Fruit fly (Drosophila melanogaster) whole organism, embryonic: ENCODE measurements around the gene CG2321.
A peak's percentile ranks its signal among the peaks of the same experiment; 100 is the strongest.

ENCODE experiments used
- Atf-2 ChIP-seq: fragments of 200-800 bp; sonication (Bioruptor generic); optimal IDR thresholded peaks from 2 replicates; lab custom pipeline; 2016; ENCODE audit warnings: missing biosample characterization, missing genetic modification characterization
- Bteb2 ChIP-seq: fragments of 200-800 bp; sonication (Bioruptor generic); optimal IDR thresholded peaks from 2 replicates; lab custom pipeline; 2016; ENCODE audit warnings: missing biosample characterization, missing genetic modification characterization
- CG10147 ChIP-seq: fragments of 200-800 bp; sonication (Bioruptor generic); optimal IDR thresholded peaks from 2 replicates; lab custom pipeline; 2019; ENCODE audit warnings: missing biosample characterization, mild to moderate bottlenecking, missing genetic modification characterization, moderate library complexity
- CG1603 ChIP-seq: fragments of 200-800 bp; sonication (Bioruptor generic); optimal IDR thresholded peaks from 2 replicates; lab custom pipeline; 2019; ENCODE audit warnings: missing biosample characterization, mild to moderate bottlenecking, missing genetic modification characterization, moderate library complexity
- CG16813 ChIP-seq: fragments of 200-800 bp; sonication (Bioruptor generic); IDR thresholded peaks from 3 replicates; pipeline ENCODE4 v1.3.6; 2022; ENCODE audit warnings: missing biosample characterization, missing genetic modification characterization; ENCODE audit not compliant: partially characterized antibody
- CG17359 ChIP-seq: fragments of 200-800 bp; sonication (Bioruptor generic); optimal IDR thresholded peaks from 3 replicates; lab custom pipeline; 2018; ENCODE audit warnings: missing biosample characterization, mild to moderate bottlenecking, missing genetic modification characterization, moderate library complexity
- CG17361 ChIP-seq: fragments of 200-800 bp; sonication (Bioruptor generic); IDR thresholded peaks from 3 replicates; pipeline ENCODE4 v1.3.6; 2022; ENCODE audit warnings: missing biosample characterization, missing genetic modification characterization
- CG18764 ChIP-seq: fragments of 200-800 bp; sonication (Bioruptor generic); optimal IDR thresholded peaks from 3 replicates; lab custom pipeline; 2016; ENCODE audit warnings: missing biosample characterization, missing genetic modification characterization
- CG2202 ChIP-seq: fragments of 200-800 bp; sonication (Bioruptor generic); optimal IDR thresholded peaks from 2 replicates; lab custom pipeline; 2018; ENCODE audit warnings: missing biosample characterization, mild to moderate bottlenecking, missing genetic modification characterization
- CG42726 ChIP-seq: fragments of 200-800 bp; sonication (Bioruptor generic); IDR thresholded peaks from 2 replicates; pipeline ENCODE4 v1.3.6; 2022; ENCODE audit warnings: missing biosample characterization, missing genetic modification characterization; ENCODE audit not compliant: partially characterized antibody
- CG4617 ChIP-seq: fragments of 200-800 bp; sonication (Bioruptor generic); optimal IDR thresholded peaks from 3 replicates; lab custom pipeline; 2016; ENCODE audit warnings: missing biosample characterization, missing genetic modification characterization, borderline replicate concordance
- CG5180 ChIP-seq: fragments of 200-800 bp; sonication (Bioruptor generic); optimal IDR thresholded peaks from 3 replicates; lab custom pipeline; 2017; ENCODE audit warnings: missing biosample characterization, missing genetic modification characterization, mild to moderate bottlenecking, moderate library complexity, missing genetic modification reagents
- CG7745 ChIP-seq: fragments of 200-800 bp; sonication (Bioruptor generic); optimal IDR thresholded peaks from 2 replicates; lab custom pipeline; 2018; ENCODE audit warnings: missing biosample characterization, mild to moderate bottlenecking, missing genetic modification characterization, moderate library complexity
- CG8944 ChIP-seq: fragments of 200-800 bp; sonication (Bioruptor generic); optimal IDR thresholded peaks from 3 replicates; lab custom pipeline; 2016; ENCODE audit warnings: missing biosample characterization, missing genetic modification characterization
- CrebB ChIP-seq: fragments of 200-800 bp; sonication (Bioruptor generic); optimal IDR thresholded peaks from 3 replicates; lab custom pipeline; 2018; ENCODE audit warnings: missing biosample characterization, mild to moderate bottlenecking, missing genetic modification characterization
- D19B ChIP-seq: fragments of 200-800 bp; sonication (Bioruptor generic); optimal IDR thresholded peaks from 2 replicates; lab custom pipeline; 2017; ENCODE audit warnings: missing biosample characterization, mild to moderate bottlenecking, missing genetic modification characterization
- Dip2 ChIP-seq: fragments of 200-800 bp; sonication (Bioruptor generic); IDR thresholded peaks from 2 replicates; pipeline ENCODE4 v1.3.6; 2022; ENCODE audit warnings: missing biosample characterization, missing genetic modification characterization
- Dll ChIP-seq: fragments of 200-800 bp; sonication (Bioruptor generic); IDR thresholded peaks from 4 replicates; pipeline ENCODE4 v1.3.6; 2022; ENCODE audit warnings: missing biosample characterization, missing genetic modification characterization; ENCODE audit not compliant: partially characterized antibody
- ERR ChIP-seq: fragments of 200-800 bp; sonication (Bioruptor generic); optimal IDR thresholded peaks from 2 replicates; lab custom pipeline; 2016; ENCODE audit warnings: missing biosample characterization, missing genetic modification characterization
- Fer2 ChIP-seq: fragments of 200-800 bp; sonication (Bioruptor generic); optimal IDR thresholded peaks from 2 replicates; lab custom pipeline; 2018; ENCODE audit warnings: missing biosample characterization, mild to moderate bottlenecking, missing genetic modification characterization, moderate library complexity
- H2.0 ChIP-seq: fragments of 200-800 bp; sonication (Bioruptor generic); IDR thresholded peaks from 2 replicates; pipeline ENCODE4 v1.3.6; 2022; ENCODE audit warnings: missing biosample characterization, missing genetic modification characterization
- Hr51 ChIP-seq, 2 experiments: fragments of 200-800 bp; sonication (Bioruptor generic); optimal IDR thresholded peaks; 2 replicates in 1 of 2; 3 replicates in 1 of 2; lab custom pipeline; 2016 to 2018; ENCODE audit warnings: missing biosample characterization in 2 of 2, missing genetic modification characterization in 2 of 2, mild to moderate bottlenecking in 1 of 2, moderate library complexity in 1 of 2
- Jarid2 ChIP-seq: fragments of 200-800 bp; sonication (Bioruptor generic); optimal IDR thresholded peaks from 3 replicates; lab custom pipeline; 2017; ENCODE audit warnings: mild to moderate bottlenecking, missing biosample characterization, missing genetic modification reagents, missing genetic modification characterization
- Kr ChIP-seq: fragments of 200-800 bp; sonication (Bioruptor generic); optimal IDR thresholded peaks from 2 replicates; lab custom pipeline; 2017; ENCODE audit warnings: missing biosample characterization, mild to moderate bottlenecking, missing genetic modification characterization
- Myb ChIP-seq: fragments of 200-800 bp; sonication (Bioruptor generic); optimal IDR thresholded peaks from 2 replicates; lab custom pipeline; 2016; ENCODE audit warnings: missing biosample characterization, missing genetic modification characterization
- Nf-YA ChIP-seq: fragments of 200-800 bp; sonication (Bioruptor generic); IDR thresholded peaks from 2 replicates; pipeline ENCODE4 v1.3.6; 2022; ENCODE audit warnings: missing biosample characterization, missing genetic modification characterization
- Opbp ChIP-seq: fragments of 200-800 bp; sonication (Bioruptor generic); IDR thresholded peaks from 3 replicates; pipeline ENCODE4 v1.3.6; 2022; ENCODE audit warnings: missing biosample characterization, missing genetic modification characterization; ENCODE audit not compliant: partially characterized antibody
- Ptx1 ChIP-seq: fragments of 200-800 bp; sonication (Bioruptor generic); IDR thresholded peaks from 2 replicates; pipeline ENCODE4 v1.3.6; 2022; ENCODE audit warnings: missing biosample characterization, missing genetic modification characterization
- Ravus ChIP-seq: fragments of 200-800 bp; sonication (Bioruptor generic); IDR thresholded peaks from 2 replicates; pipeline ENCODE4 v1.3.6; 2022; ENCODE audit warnings: missing biosample characterization, missing genetic modification characterization
- Sry-β ChIP-seq: fragments of 200-800 bp; sonication (Bioruptor generic); optimal IDR thresholded peaks from 2 replicates; lab custom pipeline; 2018; ENCODE audit warnings: missing biosample characterization, mild to moderate bottlenecking, missing genetic modification characterization, moderate library complexity
- Ssrp ChIP-seq: fragments of 200-800 bp; sonication (Bioruptor generic); optimal IDR thresholded peaks from 2 replicates; lab custom pipeline; 2018; ENCODE audit warnings: missing biosample characterization, mild to moderate bottlenecking, missing genetic modification characterization, moderate library complexity
- ac ChIP-seq: fragments of 200-800 bp; sonication (Bioruptor generic); optimal IDR thresholded peaks from 3 replicates; lab custom pipeline; 2017; ENCODE audit warnings: missing biosample characterization, mild to moderate bottlenecking, missing genetic modification characterization
- ase ChIP-seq: fragments of 200-800 bp; sonication (Bioruptor generic); IDR thresholded peaks from 3 replicates; pipeline ENCODE4 v1.3.6; 2022; ENCODE audit warnings: missing biosample characterization, missing genetic modification characterization
- br ChIP-seq: fragments of >200 bp; optimal IDR thresholded peaks from 2 replicates; lab custom pipeline; 2017
- da ChIP-seq: fragments of 200-800 bp; sonication (Bioruptor generic); optimal IDR thresholded peaks from 2 replicates; lab custom pipeline; 2016; ENCODE audit warnings: missing biosample characterization, missing genetic modification characterization
- dmrt99B ChIP-seq: fragments of 200-800 bp; sonication (Bioruptor generic); optimal IDR thresholded peaks from 2 replicates; lab custom pipeline; 2018; ENCODE audit warnings: missing biosample characterization, mild to moderate bottlenecking, missing genetic modification characterization, moderate library complexity
- fd64A ChIP-seq: fragments of 200-800 bp; sonication (Bioruptor generic); optimal IDR thresholded peaks from 3 replicates; lab custom pipeline; 2018; ENCODE audit warnings: missing biosample characterization, mild to moderate bottlenecking, missing genetic modification characterization
- gcm2 ChIP-seq: fragments of 200-800 bp; sonication (Bioruptor generic); optimal IDR thresholded peaks from 2 replicates; lab custom pipeline; 2016; ENCODE audit warnings: missing biosample characterization, missing genetic modification characterization
- grau ChIP-seq: fragments of 200-800 bp; optimal IDR thresholded peaks from 3 replicates; lab custom pipeline; 2019; ENCODE audit warnings: missing biosample characterization, mild to moderate bottlenecking, missing genetic modification characterization, moderate library complexity
- ind ChIP-seq: fragments of 200-800 bp; sonication (Bioruptor generic); optimal IDR thresholded peaks from 3 replicates; lab custom pipeline; 2016; ENCODE audit warnings: missing biosample characterization, missing genetic modification characterization
- insv ChIP-seq, 2 experiments: fragments of 200-800 bp; sonication (Bioruptor generic); optimal IDR thresholded peaks; 3 replicates each; lab custom pipeline; 2016 to 2018; ENCODE audit warnings: missing biosample characterization in 2 of 2, missing genetic modification characterization in 2 of 2
- kah ChIP-seq: fragments of 200-800 bp; sonication (Bioruptor generic); optimal IDR thresholded peaks from 2 replicates; lab custom pipeline; 2018; ENCODE audit warnings: missing biosample characterization, mild to moderate bottlenecking, missing genetic modification characterization
- maf-S ChIP-seq: fragments of 200-800 bp; sonication (Bioruptor generic); optimal IDR thresholded peaks from 2 replicates; lab custom pipeline; 2016; ENCODE audit warnings: missing biosample characterization, missing genetic modification characterization
- seq ChIP-seq: fragments of 200-800 bp; sonication (Bioruptor generic); IDR thresholded peaks from 2 replicates; pipeline ENCODE4 v1.3.6; 2022; ENCODE audit warnings: missing biosample characterization, missing genetic modification characterization
- shn ChIP-seq: fragments of 200-800 bp; sonication (Bioruptor generic); optimal IDR thresholded peaks from 3 replicates; lab custom pipeline; 2016; ENCODE audit warnings: missing biosample characterization, missing genetic modification characterization
- tll ChIP-seq, 2 experiments: fragments of 200-800 bp in 1 of 2; fragments of >200 bp in 1 of 2; sonication (Bioruptor generic) in 1 of 2; optimal IDR thresholded peaks; 2 replicates each; lab custom pipeline; 2017 to 2019; ENCODE audit warnings: missing biosample characterization in 2 of 2, missing genetic modification characterization in 2 of 2, mild to moderate bottlenecking in 1 of 2, moderate library complexity in 1 of 2
- tna ChIP-seq: fragments of 200-800 bp; sonication (Bioruptor generic); IDR thresholded peaks from 2 replicates; pipeline ENCODE4 v1.3.6; 2022; ENCODE audit warnings: missing biosample characterization, missing genetic modification characterization; ENCODE audit not compliant: partially characterized antibody
- trh ChIP-seq: fragments of 200-800 bp; sonication (Bioruptor generic); optimal IDR thresholded peaks from 2 replicates; lab custom pipeline; 2016; ENCODE audit warnings: missing biosample characterization, missing genetic modification characterization
- twi ChIP-seq: fragments of 200-800 bp; optimal IDR thresholded peaks from 2 replicates; lab custom pipeline; 2019; ENCODE audit warnings: missing biosample characterization, mild to moderate bottlenecking, missing genetic modification characterization, moderate library complexity
- wek ChIP-seq: fragments of 200-800 bp; sonication (Bioruptor generic); optimal IDR thresholded peaks from 3 replicates; lab custom pipeline; 2018; ENCODE audit warnings: missing biosample characterization, mild to moderate bottlenecking, missing genetic modification characterization, moderate library complexity

Gene CG2321

dm6 chr3R:29458689-29459136 lies 30.4 kb downstream of the CG2321 start (continued):
- no peak for TF ChIP-seq insv (GFP tag; optimal IDR thresholded peaks at IDR 0.05; lab: Kevin White, UChicago)
- TF ChIP-seq Jarid2 (GFP tag; lab: Kevin White, UChicago): peak; percentile 4
- TF ChIP-seq CG42726 (GFP tag; lab: Robert Waterston, UW): no peak
- peak; percentile 51 for TF ChIP-seq grau (tag; lab: Kevin White, UChicago)
- no peak for TF ChIP-seq CG8944
- no peak for TF ChIP-seq Opbp (GFP tag; lab: Robert Waterston, UW)
- no peak for TF ChIP-seq ind (GFP tag; lab: Kevin White, UChicago)
- peak; percentile 17; the same call in 1 of the 2 replicates for TF ChIP-seq Nf-YA (GFP tag; lab: Robert Waterston, UW)
- peak; percentile 30; the same call in 1 of the 2 replicates for TF ChIP-seq Ptx1
- no peak for TF ChIP-seq tna (GFP tag; lab: Robert Waterston, UW)
- peak; percentile 64 for TF ChIP-seq CG2202 (tag; lab: Kevin White, UChicago)
- TF ChIP-seq Dll: no peak
- no peak for TF ChIP-seq CG10147
- TF ChIP-seq Sry-β (GFP tag; lab: Kevin White, UChicago): no peak
- no peak for TF ChIP-seq CG7745 (tag; lab: Kevin White, UChicago)
- peak; percentile 16 for TF ChIP-seq CG18764 (GFP tag; lab: Kevin White, UChicago)
- TF ChIP-seq CG4617 (GFP tag; lab: Kevin White, UChicago): no peak
- TF ChIP-seq shn (GFP tag; lab: Kevin White, UChicago): no peak
- peak; percentile 19 for TF ChIP-seq maf-S (GFP tag; lab: Kevin White, UChicago)
- TF ChIP-seq br: no peak
- no peak for TF ChIP-seq CrebB (tag; lab: Kevin White, UChicago)
- no peak for TF ChIP-seq gcm2 (GFP tag; lab: Kevin White, UChicago)
- peak; percentile 85 for TF ChIP-seq fd64A (GFP tag; lab: Kevin White, UChicago)
- peak; percentile 18 for TF ChIP-seq CG5180 (GFP tag; lab: Kevin White, UChicago)
- TF ChIP-seq twi: peak; percentile 34
- peak in 1 of 2 experiments; percentile 39 for TF ChIP-seq tll (GFP tag; optimal IDR thresholded peaks at IDR 0.05; lab: Kevin White, UChicago)
- no peak for TF ChIP-seq CG16813 (GFP tag; lab: Robert Waterston, UW)
- peak; percentile 66 for TF ChIP-seq Ssrp
- no peak for TF ChIP-seq ase
- TF ChIP-seq ERR: no peak
- peak; percentile 34 for TF ChIP-seq wek (GFP tag; lab: Kevin White, UChicago)
- no peak for TF ChIP-seq Bteb2 (GFP tag; lab: Kevin White, UChicago)
- peak; percentile 82 for TF ChIP-seq CG1603 (tag; lab: Kevin White, UChicago)
- TF ChIP-seq dmrt99B (tag; lab: Kevin White, UChicago): peak; percentile 64
- TF ChIP-seq ac (GFP tag; lab: Kevin White, UChicago): no peak
- no peak for TF ChIP-seq Myb (GFP tag; lab: Kevin White, UChicago)
- peak; percentile 40 to 68 for TF ChIP-seq Hr51 (GFP tag; optimal IDR thresholded peaks at IDR 0.05; lab: Kevin White, UChicago)
- no peak for TF ChIP-seq Dip2 (GFP tag; lab: Robert Waterston, UW)
- TF ChIP-seq Atf-2 (GFP tag; lab: Kevin White, UChicago): no peak
- TF ChIP-seq H2.0 (GFP tag; lab: Robert Waterston, UW): 0 out of 2 replicates have a peak, but pooled peaks have one; percentile 39
- peak; percentile 39 for TF ChIP-seq Kr (GFP tag; lab: Kevin White, UChicago)
- TF ChIP-seq CG17361: peak; percentile 64
- TF ChIP-seq kah (GFP tag; lab: Kevin White, UChicago): peak; percentile 66
- peak; percentile 37 for TF ChIP-seq trh (GFP tag; lab: Kevin White, UChicago)
- TF ChIP-seq seq (GFP tag; lab: Robert Waterston, UW): no peak
- no peak for TF ChIP-seq Fer2 (tag; lab: Kevin White, UChicago)
- peak; percentile 55 for TF ChIP-seq CG17359 (tag; lab: Kevin White, UChicago)
- TF ChIP-seq da (GFP tag; lab: Kevin White, UChicago): peak; percentile 43
- no peak for TF ChIP-seq Ravus
- TF ChIP-seq D19B (GFP tag; lab: Kevin White, UChicago): no peak
